Fruit fly (Drosophila melanogaster): ENCODE data around the gene ND-ASHI.

Gene ND-ASHI

dm6 chrX:6678635-6679501 lies at the start of gene ND-ASHI (continued):
- TF ChIP-seq TFAM (GFP tag; optimal IDR thresholded peaks at IDR 0.05) (peak; percentile 52), CG12219 (GFP tag; optimal IDR thresholded peaks at IDR 0.05) (peak; percentile 95), pzg (GFP tag; optimal IDR thresholded peaks at IDR 0.05) (peak; percentile 35), wor (GFP tag; IDR thresholded peaks at IDR 0.05) (peak; percentile 82), repo (GFP tag; optimal IDR thresholded peaks at IDR 0.05) (peak; percentile 86), croc (GFP tag; conservative IDR thresholded peaks at IDR 0.05) (peak; percentile 84), CG8924 (tag; optimal IDR thresholded peaks at IDR 0.05) (peak; percentile 93), CG13894 (tag; optimal IDR thresholded peaks at IDR 0.05) (peak; percentile 98), fru (optimal IDR thresholded peaks at IDR 0.05) (no peak), Meics (GFP tag; optimal IDR thresholded peaks at IDR 0.05) (peak; percentile 97), CG31365 (tag; optimal IDR thresholded peaks at IDR 0.05) (peak; percentile 88), da (GFP tag; optimal IDR thresholded peaks at IDR 0.05) (peak; percentile 75), CG4617 (GFP tag; optimal IDR thresholded peaks at IDR 0.05; ENCODE audit: borderline replicate concordance) (peak; percentile 85), sna (GFP tag; IDR thresholded peaks at IDR 0.05; ENCODE audit: partially characterized antibody) (no peak), gem (tag; optimal IDR thresholded peaks at IDR 0.05) (peak; percentile 94), CG1233 (GFP tag; optimal IDR thresholded peaks at IDR 0.05) (peak; percentile 92), yki (optimal IDR thresholded peaks at IDR 0.05) (no peak), Poxn (GFP tag; IDR thresholded peaks at IDR 0.05) (peak; percentile 89), Elba2 (GFP tag; optimal IDR thresholded peaks at IDR 0.05) (peak; percentile 81), row (GFP tag; IDR thresholded peaks at IDR 0.05) (peak; percentile 95), Hr3 (GFP tag; optimal IDR thresholded peaks at IDR 0.05) (peak; percentile 90), tx (GFP tag; optimal IDR thresholded peaks at IDR 0.05) (peak; percentile 84), org-1 (GFP tag; optimal IDR thresholded peaks at IDR 0.05) (peak; percentile 93), HmgD (GFP tag; optimal IDR thresholded peaks at IDR 0.05) (peak; percentile 55), CG7372 (GFP tag; IDR thresholded peaks at IDR 0.05) (peak; percentile 95), Abd-B (GFP tag; optimal IDR thresholded peaks at IDR 0.05) (peak; percentile 85), dmrt99B (tag; optimal IDR thresholded peaks at IDR 0.05) (peak; percentile 94), Fer1 (GFP tag; optimal IDR thresholded peaks at IDR 0.05) (peak; percentile 96), Stat92E (GFP tag; optimal IDR thresholded peaks at IDR 0.05) (no peak), mld (GFP tag; IDR thresholded peaks at IDR 0.05; ENCODE audit: partially characterized antibody) (no peak), Sry-β (GFP tag; optimal IDR thresholded peaks at IDR 0.05) (peak; percentile 37), CG11504 (tag; optimal IDR thresholded peaks at IDR 0.05) (peak; percentile 92), CG10267 (tag; optimal IDR thresholded peaks at IDR 0.05) (peak; percentile 83), Drgx (GFP tag; IDR thresholded peaks at IDR 0.05) (peak; percentile 98), corto (GFP tag; optimal IDR thresholded peaks at IDR 0.05) (peak; percentile 84), D19A (tag; optimal IDR thresholded peaks at IDR 0.05) (peak; percentile 90), Lim3 (GFP tag; IDR thresholded peaks at IDR 0.05) (peak; percentile 78), CG1602 (GFP tag; optimal IDR thresholded peaks at IDR 0.05) (peak; percentile 91), B-H1 (GFP tag; IDR thresholded peaks at IDR 0.05) (peak; percentile 91), CG15011 (GFP tag; optimal IDR thresholded peaks at IDR 0.05) (peak; percentile 91), Max (GFP tag; optimal IDR thresholded peaks at IDR 0.05) (peak; percentile 94), CG12299 (tag; optimal IDR thresholded peaks at IDR 0.05) (peak; percentile 91), schlank (tag; optimal IDR thresholded peaks at IDR 0.05) (peak; percentile 97), CHES-1-like (GFP tag; optimal IDR thresholded peaks at IDR 0.05) (peak; percentile 85), Bteb2 (GFP tag; optimal IDR thresholded peaks at IDR 0.05) (peak; percentile 93), CG9609 (GFP tag; optimal IDR thresholded peaks at IDR 0.05) (peak; percentile 84), CG5953 (GFP tag; IDR thresholded peaks at IDR 0.05) (peak; percentile 91), Dref (GFP tag; IDR thresholded peaks at IDR 0.05) (peak; percentile 45), CG11247 (GFP tag; IDR thresholded peaks at IDR 0.05) (peak; percentile 97)

Data from whole organism, embryonic.